Worm (Caenorhabditis elegans) whole organism, L4/young adult: ENCODE data around the gene T24C12.1.

Source experiments
- W03F9.2 ChIP-seq: fragments of 150-350 bp; optimal IDR thresholded peaks from 2 replicates; lab custom pipeline; 2014; ENCODE audit warnings: missing biosample characterization, missing genetic modification characterization
- dao-5 ChIP-seq: sonication (generic microtip); optimal IDR thresholded peaks from 2 replicates; lab custom pipeline; 2016; ENCODE audit warnings: missing genotype, missing genetic modification characterization, moderate library complexity, missing compliant biosample characterization

DNA sequence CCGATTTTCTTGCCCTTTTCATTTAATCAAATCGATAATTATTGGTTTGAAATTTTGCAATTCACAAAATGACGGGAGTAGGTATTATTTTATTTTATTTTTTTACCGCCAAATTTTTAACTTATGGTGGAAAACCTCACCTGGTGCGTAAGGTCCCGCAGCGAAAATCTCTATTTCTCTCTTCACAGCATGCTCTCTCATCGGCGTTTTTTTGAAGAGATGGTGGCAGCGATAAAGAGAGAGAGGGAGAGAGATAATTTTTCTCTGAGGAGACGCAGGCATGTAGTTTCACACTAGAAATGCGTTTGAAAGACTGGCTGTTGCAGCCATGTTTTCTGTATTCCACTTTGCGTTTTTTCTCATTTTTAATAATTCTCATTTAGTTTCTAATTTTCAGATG lies 34.7 kb downstream of the T24C12.1 start, which contains the start of gene T14F9.2:
- TF ChIP-seq W03F9.2 (no peak), dao-5 (tag; lab: Kevin White, UChicago) (no peak)
